Worm (Caenorhabditis elegans): ENCODE measurements around the gene cyp-13A2.

The cyp-13A2 gene

ce11 chrII:9787395-9788152 is at the start of gene cyp-13A2:
Gene cyp-13A2, minus strand, starts transcription at chrII:9787629.
- no peak for TF ChIP-seq unc-62 (GFP tag; optimal IDR thresholded peaks at IDR 0.05)

ce11 chrII:9835958-9836357 is 48.5 kb upstream of the cyp-13A2 start:
- no peak for TF ChIP-seq unc-62 (GFP tag; optimal IDR thresholded peaks at IDR 0.05)

ce11 chrII:9834921-9835320 is 47.5 kb upstream of the cyp-13A2 start, which contains the start of gene arrd-5:
Gene arrd-5, plus strand, starts transcription at chrII:9835221.
- no peak for TF ChIP-seq unc-62 (GFP tag; optimal IDR thresholded peaks at IDR 0.05)

- TF ChIP-seq unc-62 (GFP tag; optimal IDR thresholded peaks at IDR 0.05), result no peak
Observed at ce11 chrII:9833855-9834254, 46.4 kb upstream of the cyp-13A2 start, which contains the start of gene ZK938.3. Gene ZK938.3, minus strand, starts transcription at chrII:9833955.

- no peak for TF ChIP-seq unc-62 (GFP tag; optimal IDR thresholded peaks at IDR 0.05)
Observed at ce11 chrII:9831033-9831432, 43.6 kb upstream of the cyp-13A2 start, which contains the start of gene ZK938.12. Gene ZK938.12, plus strand, starts transcription at chrII:9831333.

ce11 chrII:9829108-9829507 is 41.7 kb upstream of the cyp-13A2 start, which contains the start of gene ZK938.1:
Gene ZK938.1, plus strand, starts transcription at chrII:9829408.
- no peak for TF ChIP-seq unc-62 (GFP tag; optimal IDR thresholded peaks at IDR 0.05)

- no peak for TF ChIP-seq unc-62 (GFP tag; optimal IDR thresholded peaks at IDR 0.05)
Observed at ce11 chrII:9828502-9828901, 41.1 kb upstream of the cyp-13A2 start.

- TF ChIP-seq unc-62 (GFP tag; optimal IDR thresholded peaks at IDR 0.05), result no peak
Observed at ce11 chrII:9827852-9828251, 40.4 kb upstream of the cyp-13A2 start, which contains the start of gene eyg-1. Gene eyg-1, minus strand, starts transcription at chrII:9827952.

- TF ChIP-seq unc-62 (GFP tag; optimal IDR thresholded peaks at IDR 0.05), result no peak
Observed at ce11 chrII:9826946-9827345, 39.5 kb upstream of the cyp-13A2 start.

ce11 chrII:9807519-9807972 is 20.1 kb upstream of the cyp-13A2 start, which contains the start of gene cyp-13A8:
Gene cyp-13A8, minus strand, starts transcription at chrII:9807569.
- no peak for TF ChIP-seq unc-62 (GFP tag; optimal IDR thresholded peaks at IDR 0.05)

ce11 chrII:9803320-9803719 is 15.9 kb upstream of the cyp-13A2 start, which contains the start of gene cyp-13A7:
Gene cyp-13A7, plus strand, starts transcription at chrII:9803620.
- no peak for TF ChIP-seq unc-62 (GFP tag; optimal IDR thresholded peaks at IDR 0.05)

- no peak for TF ChIP-seq unc-62 (GFP tag; optimal IDR thresholded peaks at IDR 0.05)
Observed at ce11 chrII:9802642-9803041, 15.2 kb upstream of the cyp-13A2 start, which contains the start of gene cyp-13A6. Gene cyp-13A6, minus strand, starts transcription at chrII:9802821.

ce11 chrII:9800251-9800650 is 12.8 kb upstream of the cyp-13A2 start, which contains the start of gene cyp-13A5:
Gene cyp-13A5, minus strand, starts transcription at chrII:9800362.
- no peak for TF ChIP-seq unc-62 (GFP tag; optimal IDR thresholded peaks at IDR 0.05)

ce11 chrII:9797664-9798063 is 10.2 kb upstream of the cyp-13A2 start, which contains the start of gene cyp-13A4:
Gene cyp-13A4, minus strand, starts transcription at chrII:9797740.
- no peak for TF ChIP-seq unc-62 (GFP tag; optimal IDR thresholded peaks at IDR 0.05)

ce11 chrII:9793197-9793596 is 5.8 kb upstream of the cyp-13A2 start, which contains the start of gene cyp-13A3:
Gene cyp-13A3, minus strand, starts transcription at chrII:9793297.
- no peak for TF ChIP-seq unc-62 (GFP tag; optimal IDR thresholded peaks at IDR 0.05)

- no peak for TF ChIP-seq unc-62 (GFP tag; optimal IDR thresholded peaks at IDR 0.05)
Observed at ce11 chrII:9791185-9791584, 3.8 kb upstream of the cyp-13A2 start.

ce11 chrII:9786215-9786614 is 1.2 kb downstream of the cyp-13A2 start:
- no peak for TF ChIP-seq unc-62 (GFP tag; optimal IDR thresholded peaks at IDR 0.05)
